Fruit fly (Drosophila melanogaster): ENCODE data around the gene CG4907.

The CG4907 gene

dm6 chr3R:22720808-22721306 lies 10.3 kb upstream of the CG4907 start, which contains the start of gene wge (continued):
- TF ChIP-seq sens (GFP tag) (no peak), Adf1 (GFP tag; IDR thresholded peaks at IDR 0.05) (no peak), CG12744 (GFP tag; optimal IDR thresholded peaks at IDR 0.05) (no peak), ac (GFP tag; optimal IDR thresholded peaks at IDR 0.05) (no peak), bigmax (GFP tag; optimal IDR thresholded peaks at IDR 0.05) (no peak), CG10209 (GFP tag; optimal IDR thresholded peaks at IDR 0.05) (no peak), peb (GFP tag; IDR thresholded peaks at IDR 0.05) (no peak), nerfin-1 (tag; optimal IDR thresholded peaks at IDR 0.05) (peak; percentile 72), fru (optimal IDR thresholded peaks at IDR 0.05) (no peak), yki (optimal IDR thresholded peaks at IDR 0.05) (no peak), Doc2 (GFP tag; IDR thresholded peaks at IDR 0.05) (no peak), so (GFP tag; IDR thresholded peaks at IDR 0.05) (no peak), CG7839 (tag; optimal IDR thresholded peaks at IDR 0.05) (no peak), sr (GFP tag; IDR thresholded peaks at IDR 0.05) (no peak), schlank (tag; optimal IDR thresholded peaks at IDR 0.05) (no peak), bowl (GFP tag; IDR thresholded peaks at IDR 0.05) (no peak), CG32532 (GFP tag; IDR thresholded peaks at IDR 0.05) (no peak), Sry-δ (GFP tag; optimal IDR thresholded peaks at IDR 0.05) (peak; percentile 53), salm (tag; optimal IDR thresholded peaks at IDR 0.05) (no peak), kay (GFP tag; optimal IDR thresholded peaks at IDR 0.05) (peak; percentile 81), ind (GFP tag; optimal IDR thresholded peaks at IDR 0.05) (no peak), CG9797 (GFP tag; optimal IDR thresholded peaks at IDR 0.05) (peak; percentile 65), HLH4C (GFP tag; IDR thresholded peaks at IDR 0.05; ENCODE audit: partially characterized antibody) (peak; percentile 63; the same call in 2 of the 3 replicates), al (GFP tag; IDR thresholded peaks at IDR 0.05) (no peak), Dref (GFP tag; IDR thresholded peaks at IDR 0.05) (peak; percentile 91), gem (tag; optimal IDR thresholded peaks at IDR 0.05) (no peak), Nf-YC (tag; optimal IDR thresholded peaks at IDR 0.05) (no peak), zfh2 (GFP tag; optimal IDR thresholded peaks at IDR 0.05) (no peak), Neu2 (GFP tag; optimal IDR thresholded peaks at IDR 0.05; ENCODE audit: borderline replicate concordance) (no peak), Dll (GFP tag; IDR thresholded peaks at IDR 0.05; ENCODE audit: partially characterized antibody) (peak; percentile 71; the same call in 3 of the 4 replicates), tup (GFP tag; optimal IDR thresholded peaks at IDR 0.05) (no peak), zen (tag; optimal IDR thresholded peaks at IDR 0.05) (no peak), Scr (GFP tag; IDR thresholded peaks at IDR 0.05; ENCODE audit: partially characterized antibody) (peak; percentile 64), CG7963 (GFP tag; IDR thresholded peaks at IDR 0.05; ENCODE audit: partially characterized antibody) (peak; percentile 55; the same call in 1 of the 3 replicates), CrebB (tag; optimal IDR thresholded peaks at IDR 0.05) (no peak), CG1603 (tag; optimal IDR thresholded peaks at IDR 0.05) (peak; percentile 34), Dfd (GFP tag; optimal IDR thresholded peaks at IDR 0.05) (no peak), Lpt (GFP tag; optimal IDR thresholded peaks at IDR 0.05) (no peak), BEAF-32 (GFP tag; optimal IDR thresholded peaks at IDR 0.05) (peak; percentile 68), Bdp1 (GFP tag; optimal IDR thresholded peaks at IDR 0.05) (no peak), Kr (GFP tag; optimal IDR thresholded peaks at IDR 0.05) (no peak), CG17912 (GFP tag; optimal IDR thresholded peaks at IDR 0.05) (no peak), Max (GFP tag; optimal IDR thresholded peaks at IDR 0.05) (no peak), CG2116 (GFP tag; optimal IDR thresholded peaks at IDR 0.05) (peak; percentile 71), CG2712 (tag; optimal IDR thresholded peaks at IDR 0.05) (peak; percentile 7), CG14860 (GFP tag; IDR thresholded peaks at IDR 0.05; ENCODE audit: partially characterized antibody) (peak; percentile 8; the same call in 1 of the 3 replicates), CG3838 (GFP tag; optimal IDR thresholded peaks at IDR 0.05) (no peak), CG5245 (GFP tag; optimal IDR thresholded peaks at IDR 0.05) (no peak), toy (GFP tag; IDR thresholded peaks at IDR 0.05) (no peak), phol (tag; optimal IDR thresholded peaks at IDR 0.05) (peak; percentile 21), MESR4 (GFP tag; optimal IDR thresholded peaks at IDR 0.05) (peak; percentile 74), CG9437 (GFP tag; optimal IDR thresholded peaks at IDR 0.05) (no peak)

All from whole organism, embryonic.